Worm (Caenorhabditis elegans) whole organism, L4 larva: ENCODE measurements around the gene C55A6.12.

Experiments used
- D1046.2 ChIP-seq: fragments of 200-800 bp; sonication (Bioruptor generic); IDR thresholded peaks from 2 replicates; pipeline ENCODE4 v1.3.6; 2022; ENCODE audit warnings: missing genetic modification characterization, missing compliant biosample characterization
- F37D6.2 ChIP-seq: sonication (generic microtip); optimal IDR thresholded peaks from 2 replicates; lab custom pipeline; 2016; ENCODE audit warnings: mild to moderate bottlenecking, missing genetic modification characterization, missing compliant biosample characterization
- F44E2.7 ChIP-seq: fragments of 200-800 bp; sonication (Bioruptor generic); IDR thresholded peaks from 2 replicates; pipeline ENCODE4 v2.1.2; 2022; ENCODE audit warnings: missing genetic modification characterization, missing compliant biosample characterization
- F49E8.2 ChIP-seq: sonication (generic microtip); optimal IDR thresholded peaks from 2 replicates; lab custom pipeline; 2016; ENCODE audit warnings: missing compliant biosample characterization, mild to moderate bottlenecking, missing genetic modification characterization, borderline replicate concordance
- T20F7.1 ChIP-seq: fragments of 200-800 bp; sonication (Bioruptor generic); optimal IDR thresholded peaks from 2 replicates; lab custom pipeline; 2018; ENCODE audit warnings: mild to moderate bottlenecking, missing genetic modification characterization, missing compliant biosample characterization
- Y105C5A.15 ChIP-seq: fragments of 200-800 bp; sonication (Bioruptor generic); IDR thresholded peaks from 2 replicates; pipeline ENCODE4 v1.3.6; 2022; ENCODE audit warnings: missing genetic modification characterization, missing compliant biosample characterization
- ZK337.2 ChIP-seq: fragments of 200-800 bp; sonication (Bioruptor generic); IDR thresholded peaks from 2 replicates; pipeline ENCODE4 v1.3.6; 2022; ENCODE audit warnings: missing genetic modification reagents, missing genetic modification characterization, missing compliant biosample characterization
- ZK546.5 ChIP-seq, 2 experiments: sonication (generic microtip); optimal IDR thresholded peaks; 2 replicates each; lab custom pipeline; 2017; ENCODE audit warnings: missing biosample characterization in 2 of 2, missing genetic modification characterization in 2 of 2
- cey-2 ChIP-seq: sonication (generic microtip); optimal IDR thresholded peaks from 3 replicates; lab custom pipeline; 2017; ENCODE audit warnings: missing genetic modification characterization, mild to moderate bottlenecking, missing compliant biosample characterization, antibody characterized with exemption, borderline replicate concordance; ENCODE audit not compliant: insufficient read depth
- daf-16 ChIP-seq, 3 experiments: sonication (generic microtip); optimal IDR thresholded peaks; 2 replicates each; lab custom pipeline; 2016 to 2017; ENCODE audit warnings: missing genetic modification characterization in 3 of 3, missing genetic modification reagents in 3 of 3, mild to moderate bottlenecking in 2 of 3, missing compliant biosample characterization in 2 of 3, missing biosample characterization in 1 of 3, moderate library complexity in 1 of 3
- dmd-8 ChIP-seq: fragments of 200-800 bp; sonication (Bioruptor generic); IDR thresholded peaks from 2 replicates; pipeline ENCODE4 v1.3.6; 2022; ENCODE audit warnings: missing genetic modification characterization, missing compliant biosample characterization
- dmd-9 ChIP-seq: fragments of 200-800 bp; sonication (Bioruptor generic); IDR thresholded peaks from 2 replicates; pipeline ENCODE4 v1.3.6; 2022; ENCODE audit warnings: missing genetic modification reagents, missing genetic modification characterization, missing compliant biosample characterization
- dpl-1 ChIP-seq: fragments of 150-350 bp; optimal IDR thresholded peaks from 2 replicates; lab custom pipeline; 2014; ENCODE audit warnings: missing biosample characterization, missing genetic modification reagents, missing genetic modification characterization
- dve-1 ChIP-seq: sonication (generic microtip); optimal IDR thresholded peaks from 2 replicates; lab custom pipeline; 2017; ENCODE audit warnings: antibody characterized with exemption, mild to moderate bottlenecking, missing genetic modification characterization, missing compliant biosample characterization; ENCODE audit not compliant: insufficient read depth
- egl-43 ChIP-seq: fragments of 200-800 bp; sonication (Bioruptor generic); IDR thresholded peaks from 2 replicates; pipeline ENCODE4 v1.3.6; 2022; ENCODE audit warnings: missing genetic modification reagents, missing genetic modification characterization, missing compliant biosample characterization
- fos-1 ChIP-seq: fragments of 150-350 bp; optimal IDR thresholded peaks from 2 replicates; lab custom pipeline; 2014; ENCODE audit warnings: missing biosample characterization, missing genetic modification characterization
- hlh-11 ChIP-seq: fragments of 200-800 bp; sonication (Bioruptor generic); optimal IDR thresholded peaks from 2 replicates; lab custom pipeline; 2018; ENCODE audit warnings: mild to moderate bottlenecking, missing genetic modification characterization, missing compliant biosample characterization
- hlh-30 ChIP-seq: sonication (generic microtip); optimal IDR thresholded peaks from 2 replicates; lab custom pipeline; 2017; ENCODE audit warnings: antibody characterized with exemption, mild to moderate bottlenecking, missing genetic modification characterization, missing compliant biosample characterization; ENCODE audit not compliant: insufficient read depth
- jun-1 ChIP-seq: fragments of 150-350 bp; optimal IDR thresholded peaks from 2 replicates; lab custom pipeline; 2014; ENCODE audit warnings: missing biosample characterization, missing genetic modification reagents, missing genetic modification characterization
- lim-7 ChIP-seq: fragments of 200-800 bp; sonication (Bioruptor generic); IDR thresholded peaks from 2 replicates; pipeline ENCODE4 v1.3.6; 2022; ENCODE audit warnings: missing genetic modification characterization, missing compliant biosample characterization
- lin-13 ChIP-seq: fragments of 150-350 bp; optimal IDR thresholded peaks from 2 replicates; lab custom pipeline; 2014; ENCODE audit warnings: missing biosample characterization, missing genetic modification reagents, missing genetic modification characterization
- lin-29 ChIP-seq: fragments of 200-800 bp; sonication (Bioruptor generic); IDR thresholded peaks from 2 replicates; pipeline ENCODE4 v1.3.6; 2022; ENCODE audit warnings: missing genetic modification reagents, missing genetic modification characterization, missing compliant biosample characterization
- lsy-2 ChIP-seq, 2 experiments: fragments of 150-350 bp in 1 of 2; sonication (generic microtip) in 1 of 2; optimal IDR thresholded peaks; 2 replicates each; lab custom pipeline; 2014 to 2017; ENCODE audit warnings: missing biosample characterization in 2 of 2, missing genetic modification characterization in 2 of 2
- madf-5 ChIP-seq, 2 experiments: fragments of 200-800 bp; sonication (Bioruptor generic); IDR thresholded peaks; 2 replicates each; pipeline ENCODE4 v1.3.6; 2022; ENCODE audit warnings: missing compliant biosample characterization in 2 of 2, missing genetic modification characterization in 2 of 2
- madf-9 ChIP-seq: fragments of 200-800 bp; sonication (Bioruptor generic); conservative IDR thresholded peaks from 2 replicates; pipeline ENCODE4 v1.3.6; 2022; ENCODE audit warnings: missing genetic modification reagents, missing genetic modification characterization, missing compliant biosample characterization
- mdl-1 ChIP-seq, 2 experiments: fragments of 150-350 bp in 1 of 2; sonication (generic microtip) in 1 of 2; optimal IDR thresholded peaks; 2 replicates each; lab custom pipeline; 2014 to 2017; ENCODE audit warnings: missing biosample characterization in 2 of 2, missing genetic modification characterization in 2 of 2
- mep-1 ChIP-seq: fragments of 150-350 bp; sonication (generic microtip); optimal IDR thresholded peaks from 3 replicates; lab custom pipeline; 2014; ENCODE audit warnings: missing biosample characterization, missing genetic modification characterization
- mes-2 ChIP-seq: sonication (generic microtip); optimal IDR thresholded peaks from 2 replicates; lab custom pipeline; 2016; ENCODE audit warnings: missing genotype, mild to moderate bottlenecking, missing genetic modification characterization, missing compliant biosample characterization; ENCODE audit not compliant: poor library complexity, severe bottlenecking
- mxl-3 ChIP-seq: fragments of 200-800 bp; sonication (Bioruptor generic); optimal IDR thresholded peaks from 2 replicates; lab custom pipeline; 2018; ENCODE audit warnings: mild to moderate bottlenecking, missing genetic modification characterization, missing compliant biosample characterization
- nhr-102 ChIP-seq: sonication (generic microtip); optimal IDR thresholded peaks from 2 replicates; lab custom pipeline; 2016; ENCODE audit warnings: mild to moderate bottlenecking, missing genetic modification characterization, moderate library complexity, missing compliant biosample characterization
- nhr-11 ChIP-seq: fragments of 150-350 bp; optimal IDR thresholded peaks from 2 replicates; lab custom pipeline; 2014; ENCODE audit warnings: missing biosample characterization, missing genetic modification characterization
- nhr-25 ChIP-seq: sonication (generic microtip); optimal IDR thresholded peaks from 2 replicates; lab custom pipeline; 2017; ENCODE audit warnings: missing genetic modification characterization, mild to moderate bottlenecking, missing compliant biosample characterization, antibody characterized with exemption, moderate library complexity, borderline replicate concordance; ENCODE audit not compliant: insufficient read depth
- nhr-28 ChIP-seq: fragments of 150-350 bp; optimal IDR thresholded peaks from 2 replicates; lab custom pipeline; 2014; ENCODE audit warnings: missing biosample characterization, missing genetic modification characterization
- nhr-41 ChIP-seq: fragments of 200-800 bp; sonication (Bioruptor generic); IDR thresholded peaks from 2 replicates; pipeline ENCODE4 v1.3.6; 2022; ENCODE audit warnings: missing genetic modification reagents, missing genetic modification characterization, missing compliant biosample characterization
- nhr-76 ChIP-seq: fragments of 150-350 bp; optimal IDR thresholded peaks from 2 replicates; lab custom pipeline; 2014; ENCODE audit warnings: missing biosample characterization, missing genetic modification characterization
- php-3 ChIP-seq: fragments of 200-800 bp; sonication (Bioruptor generic); IDR thresholded peaks from 2 replicates; pipeline ENCODE4 v1.3.6; 2022; ENCODE audit warnings: missing genetic modification reagents, missing genetic modification characterization, missing compliant biosample characterization
- pqm-1 ChIP-seq: sonication (generic microtip); optimal IDR thresholded peaks from 2 replicates; lab custom pipeline; 2017; ENCODE audit warnings: missing biosample characterization, missing genetic modification characterization
- sdz-12 ChIP-seq: fragments of 200-800 bp; sonication (Bioruptor generic); optimal IDR thresholded peaks from 2 replicates; lab custom pipeline; 2018; ENCODE audit warnings: mild to moderate bottlenecking, missing genetic modification characterization, missing compliant biosample characterization
- snpc-4 ChIP-seq: fragments of 150-350 bp; optimal IDR thresholded peaks from 2 replicates; lab custom pipeline; 2014; ENCODE audit warnings: missing biosample characterization, missing genetic modification characterization
- spr-1 ChIP-seq: sonication (generic microtip); optimal IDR thresholded peaks from 2 replicates; lab custom pipeline; 2016; ENCODE audit warnings: mild to moderate bottlenecking, missing genetic modification characterization, missing compliant biosample characterization
- tag-97 ChIP-seq: fragments of 200-800 bp; sonication (Bioruptor generic); IDR thresholded peaks from 2 replicates; pipeline ENCODE4 v1.3.6; 2022; ENCODE audit warnings: missing genetic modification characterization, missing compliant biosample characterization
- unc-62 ChIP-seq, 3 experiments: fragments of 150-350 bp in 1 of 3; sonication (generic microtip); optimal IDR thresholded peaks in 2 of 3; peaks in 1 of 3; 1 replicate in 1 of 3; 2 replicates in 2 of 3; lab custom pipeline; 2014 to 2017; ENCODE audit warnings: missing biosample characterization in 3 of 3, missing genetic modification characterization in 3 of 3, missing genetic modification reagents in 3 of 3, missing genotype in 1 of 3
- zfp-3 ChIP-seq: fragments of 200-800 bp; sonication (Bioruptor generic); conservative IDR thresholded peaks from 2 replicates; pipeline ENCODE4 v1.3.6; 2022; ENCODE audit warnings: missing genetic modification reagents, missing genetic modification characterization, missing compliant biosample characterization
- zip-11 ChIP-seq: fragments of 200-800 bp; sonication (Bioruptor generic); IDR thresholded peaks from 2 replicates; pipeline ENCODE4 v1.3.6; 2022; ENCODE audit warnings: missing genetic modification characterization, missing compliant biosample characterization

The C55A6.12 gene

ce11 chrV:11534495-11535189 lies 31.7 kb upstream of the C55A6.12 start (continued):
- no peak for TF ChIP-seq spr-1
- 0 out of 2 replicates have a peak, but pooled peaks have one; percentile 25 for TF ChIP-seq zfp-3 (GFP tag; lab: Robert Waterston, UW)
- peak in 1 of 2 experiments; percentile 59 for TF ChIP-seq mdl-1 (tag; optimal IDR thresholded peaks at IDR 0.05; lab: Kevin White, UChicago)
- TF ChIP-seq nhr-102 (tag; lab: Kevin White, UChicago), result no peak
- TF ChIP-seq nhr-28 (tag; lab: Kevin White, UChicago), result peak; percentile 94
- TF ChIP-seq dve-1, result peak; percentile 77
- no peak for TF ChIP-seq madf-5 (GFP tag; IDR thresholded peaks at IDR 0.05; lab: Robert Waterston, UW)
- TF ChIP-seq snpc-4 (tag; lab: Kevin White, UChicago), result no peak
- TF ChIP-seq T20F7.1 (GFP tag; lab: Kevin White, UChicago), result peak; percentile 12
- no peak for TF ChIP-seq tag-97 (GFP tag; lab: Robert Waterston, UW)
- no peak for TF ChIP-seq ZK337.2 (GFP tag; lab: Robert Waterston, UW)
- 0 out of 2 replicates have a peak, but pooled peaks have one; percentile 28 for TF ChIP-seq php-3
- TF ChIP-seq sdz-12 (GFP tag; lab: Kevin White, UChicago), result no peak
- no peak for TF ChIP-seq nhr-11 (tag; lab: Kevin White, UChicago)
- TF ChIP-seq nhr-25 (tag; lab: Kevin White, UChicago), result no peak
- no peak for TF ChIP-seq daf-16 (GFP tag; optimal IDR thresholded peaks at IDR 0.05; lab: Kevin White, UChicago)
- TF ChIP-seq daf-16 (tag; optimal IDR thresholded peaks at IDR 0.05; lab: Kevin White, UChicago), result peak; percentile 77
- peak in 1 of 2 experiments; percentile 64 for TF ChIP-seq lsy-2 (tag; optimal IDR thresholded peaks at IDR 0.05; lab: Kevin White, UChicago)
- peak in 1 of 2 experiments; percentile 79 for TF ChIP-seq unc-62 (GFP tag; optimal IDR thresholded peaks at IDR 0.05 in 1 of 2; lab: Kevin White, UChicago)
- no peak for TF ChIP-seq unc-62 (tag; optimal IDR thresholded peaks at IDR 0.05; lab: Kevin White, UChicago)
- TF ChIP-seq dmd-8, result no peak
- peak; percentile 85 for TF ChIP-seq hlh-30
- peak; percentile 56 for TF ChIP-seq mep-1 (tag; lab: Kevin White, UChicago)
- no peak for TF ChIP-seq ZK546.5 (tag; optimal IDR thresholded peaks at IDR 0.05; lab: Kevin White, UChicago)
- no peak for TF ChIP-seq dpl-1
- TF ChIP-seq fos-1 (tag; lab: Kevin White, UChicago), result no peak
- TF ChIP-seq hlh-11 (tag; lab: Kevin White, UChicago), result peak; percentile 84
- TF ChIP-seq Y105C5A.15 (GFP tag; lab: Robert Waterston, UW), result no peak
- peak; percentile 78 for TF ChIP-seq pqm-1 (tag; lab: Kevin White, UChicago)
- no peak for TF ChIP-seq lin-29 (GFP tag; lab: Robert Waterston, UW)
- TF ChIP-seq madf-9, result no peak; the same call in 1 of the 2 replicates
- TF ChIP-seq F49E8.2 (tag; lab: Kevin White, UChicago), result no peak
- no peak for TF ChIP-seq nhr-41 (GFP tag; lab: Robert Waterston, UW)
- peak; percentile 50 for TF ChIP-seq mxl-3 (GFP tag; lab: Kevin White, UChicago)
- TF ChIP-seq mes-2 (tag; lab: Kevin White, UChicago), result peak; percentile 47
- TF ChIP-seq lin-13 (GFP tag; lab: Kevin White, UChicago), result no peak
- TF ChIP-seq dmd-9 (GFP tag; lab: Robert Waterston, UW), result no peak
- peak; percentile 78 for TF ChIP-seq cey-2 (tag; lab: Kevin White, UChicago)
- no peak for TF ChIP-seq zip-11 (GFP tag; lab: Robert Waterston, UW)
- TF ChIP-seq egl-43 (GFP tag; lab: Robert Waterston, UW), result no peak
- TF ChIP-seq D1046.2, result no peak
- TF ChIP-seq F37D6.2, result no peak
- no peak for TF ChIP-seq F44E2.7 (GFP tag; lab: Robert Waterston, UW)
- TF ChIP-seq nhr-76 (tag; lab: Kevin White, UChicago), result no peak
- TF ChIP-seq lim-7 (GFP tag; lab: Robert Waterston, UW), result no peak
- no peak for TF ChIP-seq jun-1
